Worm (Caenorhabditis elegans) whole organism, early embryonic: ENCODE data around the gene tmd-2.

Source experiments
- F13C5.2 ChIP-seq: sonication (generic microtip); optimal IDR thresholded peaks from 2 replicates; lab custom pipeline; 2017; ENCODE audit warnings: mild to moderate bottlenecking, missing genetic modification characterization, inconsistent platforms, missing compliant biosample characterization
- ama-1 ChIP-seq: fragments of 150-350 bp; optimal IDR thresholded peaks from 2 replicates; lab custom pipeline; 2014
- ets-7 ChIP-seq: sonication (generic microtip); optimal IDR thresholded peaks from 2 replicates; lab custom pipeline; 2016; ENCODE audit warnings: missing genotype, missing genetic modification characterization, missing compliant biosample characterization
- flt-1 ChIP-seq: fragments of 200-800 bp; sonication (Bioruptor generic); IDR thresholded peaks from 2 replicates; pipeline ENCODE4 v1.3.6; 2022; ENCODE audit warnings: missing genetic modification characterization, missing compliant biosample characterization
- hmg-4 ChIP-seq: fragments of 200-800 bp; sonication (Bioruptor generic); optimal IDR thresholded peaks from 2 replicates; lab custom pipeline; 2018; ENCODE audit warnings: mild to moderate bottlenecking, missing genetic modification characterization, missing compliant biosample characterization
- scrt-1 ChIP-seq: fragments of 200-800 bp; sonication (Bioruptor generic); IDR thresholded peaks from 2 replicates; pipeline ENCODE4 v1.3.6; 2022; ENCODE audit warnings: missing genetic modification characterization, missing compliant biosample characterization
- tbx-11 ChIP-seq: fragments of 200-800 bp; sonication (Bioruptor generic); IDR thresholded peaks from 2 replicates; pipeline ENCODE4 v1.3.6; 2022; ENCODE audit warnings: missing genetic modification characterization, missing compliant biosample characterization
- tbx-37 ChIP-seq: fragments of 200-800 bp; sonication (Bioruptor generic); conservative IDR thresholded peaks from 2 replicates; pipeline ENCODE4 v1.3.6; 2022; ENCODE audit warnings: missing genetic modification reagents, missing genetic modification characterization, missing compliant biosample characterization
- tra-4 ChIP-seq: sonication (generic microtip); optimal IDR thresholded peaks from 2 replicates; lab custom pipeline; 2017; ENCODE audit warnings: missing genetic modification characterization, missing compliant biosample characterization

DNA sequence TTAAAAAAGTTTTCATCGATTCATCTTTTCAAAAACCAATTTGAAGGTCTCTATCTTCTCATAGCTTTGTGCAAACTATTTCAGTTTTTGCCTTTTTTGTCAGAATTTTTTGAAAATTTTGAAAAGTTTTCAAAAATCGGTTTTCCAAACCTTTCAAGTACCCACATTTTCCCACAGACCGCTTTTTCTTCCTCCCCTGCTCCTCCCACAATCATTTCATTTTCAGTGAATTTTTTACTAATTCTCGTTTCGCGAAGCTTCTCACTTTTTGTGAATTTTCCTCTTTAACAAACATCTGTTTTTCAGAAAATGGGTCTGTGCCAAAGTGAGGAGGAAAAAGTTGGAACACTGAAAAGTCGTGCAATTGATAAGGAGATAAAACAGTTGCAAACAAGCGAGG is 36.2 kb downstream of the tmd-2 start, which contains the start of gene gpa-2:
- no peak for TF ChIP-seq hmg-4
- TF ChIP-seq ama-1 (lab: Kevin White, UChicago): no peak
- no peak for TF ChIP-seq tbx-37
- no peak for TF ChIP-seq tbx-11
- TF ChIP-seq scrt-1 (GFP tag; lab: Robert Waterston, UW): no peak
- no peak for TF ChIP-seq tra-4 (tag; lab: Kevin White, UChicago)
- no peak for TF ChIP-seq F13C5.2 (tag; lab: Kevin White, UChicago)
- TF ChIP-seq flt-1 (GFP tag; lab: Robert Waterston, UW): no peak
- TF ChIP-seq ets-7: no peak
